Worm (Caenorhabditis elegans) whole organism, early embryonic: ENCODE data around the gene taf-7.1.

ENCODE experiments used
- B0310.2 ChIP-seq: sonication (generic microtip); optimal IDR thresholded peaks from 2 replicates; lab custom pipeline; 2016; ENCODE audit warnings: mild to moderate bottlenecking, missing genetic modification characterization, missing compliant biosample characterization
- F13C5.2 ChIP-seq: sonication (generic microtip); optimal IDR thresholded peaks from 2 replicates; lab custom pipeline; 2017; ENCODE audit warnings: mild to moderate bottlenecking, missing genetic modification characterization, inconsistent platforms, missing compliant biosample characterization
- aly-1 ChIP-seq: sonication (generic microtip); optimal IDR thresholded peaks from 2 replicates; lab custom pipeline; 2016; ENCODE audit warnings: missing genetic modification characterization, missing compliant biosample characterization
- ama-1 ChIP-seq: fragments of 150-350 bp; optimal IDR thresholded peaks from 2 replicates; lab custom pipeline; 2014
- ceh-13 ChIP-seq: fragments of 200-800 bp; sonication (Bioruptor generic); optimal IDR thresholded peaks from 2 replicates; lab custom pipeline; 2018; ENCODE audit warnings: mild to moderate bottlenecking, missing genetic modification characterization, missing compliant biosample characterization
- ets-7 ChIP-seq: sonication (generic microtip); optimal IDR thresholded peaks from 2 replicates; lab custom pipeline; 2016; ENCODE audit warnings: missing genotype, missing genetic modification characterization, missing compliant biosample characterization
- flt-1 ChIP-seq: fragments of 200-800 bp; sonication (Bioruptor generic); IDR thresholded peaks from 2 replicates; pipeline ENCODE4 v1.3.6; 2022; ENCODE audit warnings: missing genetic modification characterization, missing compliant biosample characterization
- hmbx-1 ChIP-seq: sonication (generic microtip); optimal IDR thresholded peaks from 2 replicates; lab custom pipeline; 2016; ENCODE audit warnings: mild to moderate bottlenecking, missing genetic modification characterization, missing compliant biosample characterization
- hmg-4 ChIP-seq: fragments of 200-800 bp; sonication (Bioruptor generic); optimal IDR thresholded peaks from 2 replicates; lab custom pipeline; 2018; ENCODE audit warnings: mild to moderate bottlenecking, missing genetic modification characterization, missing compliant biosample characterization
- hnd-1 ChIP-seq: sonication (generic microtip); optimal IDR thresholded peaks from 2 replicates; lab custom pipeline; 2016; ENCODE audit warnings: missing genetic modification characterization, missing compliant biosample characterization
- pes-1 ChIP-seq: fragments of 200-800 bp; sonication (Bioruptor generic); IDR thresholded peaks from 2 replicates; pipeline ENCODE4 v1.3.6; 2022; ENCODE audit warnings: missing genetic modification reagents, missing genetic modification characterization, missing compliant biosample characterization
- scrt-1 ChIP-seq: fragments of 200-800 bp; sonication (Bioruptor generic); IDR thresholded peaks from 2 replicates; pipeline ENCODE4 v1.3.6; 2022; ENCODE audit warnings: missing genetic modification characterization, missing compliant biosample characterization
- sea-1 ChIP-seq: fragments of 200-800 bp; sonication (Bioruptor generic); conservative IDR thresholded peaks from 2 replicates; pipeline ENCODE4 v1.3.6; 2022; ENCODE audit warnings: missing genetic modification characterization, missing compliant biosample characterization
- tbx-11 ChIP-seq: fragments of 200-800 bp; sonication (Bioruptor generic); IDR thresholded peaks from 2 replicates; pipeline ENCODE4 v1.3.6; 2022; ENCODE audit warnings: missing genetic modification characterization, missing compliant biosample characterization
- tbx-37 ChIP-seq: fragments of 200-800 bp; sonication (Bioruptor generic); conservative IDR thresholded peaks from 2 replicates; pipeline ENCODE4 v1.3.6; 2022; ENCODE audit warnings: missing genetic modification reagents, missing genetic modification characterization, missing compliant biosample characterization
- tra-4 ChIP-seq: sonication (generic microtip); optimal IDR thresholded peaks from 2 replicates; lab custom pipeline; 2017; ENCODE audit warnings: missing genetic modification characterization, missing compliant biosample characterization

The taf-7.1 gene

ce11 chrX:11792730-11793129 is 44.5 kb downstream of the taf-7.1 start:
- TF ChIP-seq sea-1 (no peak), tra-4 (tag; lab: Kevin White, UChicago) (no peak)

- TF ChIP-seq F13C5.2 (tag; lab: Kevin White, UChicago): no peak
- TF ChIP-seq ets-7 (tag; lab: Kevin White, UChicago): no peak
- no peak for TF ChIP-seq pes-1 (GFP tag; lab: Robert Waterston, UW)
Observed at ce11 chrX:11791364-11792221, 45.7 kb downstream of the taf-7.1 start.

- TF ChIP-seq pes-1 (GFP tag; lab: Robert Waterston, UW) (no peak), tbx-37 (GFP tag; lab: Robert Waterston, UW) (no peak), ets-7 (tag; lab: Kevin White, UChicago) (no peak), ama-1 (lab: Kevin White, UChicago) (no peak), sea-1 (no peak), tra-4 (tag; lab: Kevin White, UChicago) (no peak), B0310.2 (tag; lab: Kevin White, UChicago) (no peak), scrt-1 (GFP tag; lab: Robert Waterston, UW) (no peak), ceh-13 (GFP tag; lab: Kevin White, UChicago) (no peak), aly-1 (tag; lab: Kevin White, UChicago) (no peak), flt-1 (GFP tag; lab: Robert Waterston, UW) (no peak), hmbx-1 (tag; lab: Kevin White, UChicago) (no peak), tbx-11 (GFP tag; lab: Robert Waterston, UW) (no peak), F13C5.2 (tag; lab: Kevin White, UChicago) (no peak), hmg-4 (GFP tag; lab: Kevin White, UChicago) (no peak), hnd-1 (no peak)
Observed at ce11 chrX:11790600-11790999, 46.7 kb downstream of the taf-7.1 start.
